Fruit fly (Drosophila melanogaster): ENCODE data around the gene CG6800.
"Not testable (repeated sequence)": the region's sequence is repeated elsewhere in the genome, so short reads cannot be mapped to it uniquely, and the experiment has no call there.

Gene CG6800

DNA sequence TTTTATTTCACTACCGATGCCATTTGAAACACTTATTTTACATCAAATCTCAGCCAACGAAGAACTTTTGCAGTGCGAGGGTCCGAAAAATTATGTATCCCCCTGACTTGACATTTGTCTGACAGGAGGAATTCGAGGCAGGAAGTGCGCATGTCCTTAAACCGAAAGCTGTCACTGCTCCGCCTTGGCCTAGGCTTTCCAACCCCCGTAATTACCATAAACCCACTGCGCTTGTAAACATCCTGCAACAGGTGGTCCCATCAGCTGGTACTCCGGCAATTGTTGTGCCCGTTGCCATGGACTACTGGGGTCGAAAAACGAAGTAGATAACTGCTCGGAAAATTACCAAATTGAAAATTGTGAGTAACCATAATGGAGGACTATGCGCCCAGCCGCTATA, at the start of gene CG6800, which contains the start of gene GABA-B-R2:
Gene CG6800 (plus strand): TSS at position 373 of the 400 bp plus-strand sequence.
Gene GABA-B-R2 (minus strand): TSS at position 75 of the 400 bp plus-strand sequence.
- no peak for TF ChIP-seq CG17801 (GFP tag; optimal IDR thresholded peaks at IDR 0.05; ENCODE audit: partially characterized antibody)

DNA sequence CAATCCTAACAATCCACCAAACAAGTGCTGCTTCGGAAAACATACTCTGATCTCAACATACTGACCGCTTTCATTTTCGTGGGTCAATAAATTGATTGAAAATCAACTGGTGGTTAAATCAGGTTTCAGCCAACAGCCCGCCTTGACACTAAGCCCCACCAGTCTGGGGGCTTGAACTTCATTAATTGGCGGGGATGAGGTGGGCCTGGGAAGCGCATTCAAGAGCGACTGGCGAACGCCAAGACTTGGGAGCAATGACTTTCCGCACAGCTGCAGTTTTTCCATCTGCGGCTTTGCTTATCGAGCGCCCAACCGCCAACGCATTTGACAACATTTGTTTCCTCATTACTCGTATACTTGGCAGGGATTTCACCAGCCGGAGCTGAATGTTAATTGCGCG, 49.3 kb upstream of the CG6800 start:
- no peak for TF ChIP-seq CG17801 (GFP tag; optimal IDR thresholded peaks at IDR 0.05; ENCODE audit: partially characterized antibody)

DNA sequence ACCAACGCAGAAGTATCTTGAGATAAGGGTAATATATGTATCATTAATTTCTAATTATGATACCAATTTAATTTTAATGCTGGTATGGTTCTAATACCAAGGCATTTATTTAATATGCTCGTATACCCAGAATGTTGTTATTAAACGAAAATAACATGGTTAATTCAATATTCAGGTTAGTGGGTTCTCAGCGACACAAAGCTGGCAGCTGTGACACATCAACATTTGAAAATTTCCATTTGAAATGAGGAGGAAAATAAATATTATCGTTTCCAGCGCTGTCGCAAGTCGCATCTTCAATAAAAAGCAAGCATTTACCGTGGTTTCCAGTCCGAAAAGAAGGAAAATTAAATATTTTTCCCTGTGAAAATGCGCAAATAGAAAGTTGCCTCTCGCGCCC, 45.0 kb upstream of the CG6800 start:
- TF ChIP-seq CG17801 (GFP tag; optimal IDR thresholded peaks at IDR 0.05; ENCODE audit: partially characterized antibody) = no peak

DNA sequence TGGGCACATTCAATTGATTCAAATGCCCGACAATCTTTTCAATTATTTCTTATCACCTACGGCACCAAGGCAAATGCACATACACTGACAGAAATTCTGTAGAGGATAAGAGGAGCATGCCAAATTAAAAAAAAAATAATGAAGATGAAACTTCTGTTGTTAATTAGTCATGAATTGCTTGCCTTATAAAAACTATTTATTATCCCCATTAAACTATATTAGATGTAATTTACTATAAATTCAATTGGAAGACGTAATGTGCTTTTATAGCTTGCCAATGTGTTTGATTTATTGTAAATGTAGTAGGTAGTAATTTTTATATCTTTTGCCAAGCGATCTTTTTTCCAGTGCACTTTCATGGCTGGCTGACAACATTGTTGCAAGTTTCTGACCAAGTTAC, 44.3 kb upstream of the CG6800 start:
- no peak for TF ChIP-seq CG17801 (GFP tag; optimal IDR thresholded peaks at IDR 0.05; ENCODE audit: partially characterized antibody)

DNA sequence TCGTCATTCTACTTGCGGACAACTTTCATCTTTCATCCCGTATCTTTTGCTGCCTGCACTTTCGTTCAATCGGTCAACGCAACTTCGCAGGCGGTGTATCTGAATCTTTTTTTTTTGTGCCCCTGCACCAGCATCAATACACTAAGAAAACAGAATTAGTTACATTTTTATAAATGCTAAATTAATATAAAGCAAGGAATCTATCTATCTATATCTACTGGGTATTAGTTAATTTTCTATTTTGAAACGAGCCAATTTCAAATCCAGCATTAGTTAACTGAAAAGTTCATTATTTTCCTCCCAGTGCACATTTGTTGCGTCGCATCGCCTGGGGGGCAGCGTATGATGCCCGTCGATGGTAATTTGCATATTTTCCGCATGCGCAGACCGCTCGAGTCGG, 43.0 kb upstream of the CG6800 start:
- TF ChIP-seq CG17801 (GFP tag; optimal IDR thresholded peaks at IDR 0.05; ENCODE audit: partially characterized antibody) = no peak

DNA sequence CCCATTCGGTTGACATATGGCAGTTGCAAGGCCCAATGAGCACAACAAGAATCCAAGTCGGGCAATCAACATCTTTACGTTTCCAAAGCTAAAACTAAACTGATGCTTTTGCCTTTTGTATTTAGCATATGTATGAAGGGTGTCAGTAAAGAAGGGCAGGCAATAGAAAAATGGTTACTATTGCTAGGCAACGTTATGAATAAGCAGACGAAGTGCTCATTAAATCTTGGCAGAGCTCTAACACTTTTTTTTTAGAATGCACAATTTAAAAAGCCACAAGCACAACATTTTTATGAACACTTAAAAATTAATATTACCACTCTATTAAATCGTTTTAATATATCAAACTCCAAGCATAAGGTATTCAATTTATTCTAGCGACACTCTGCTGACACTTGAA, 39.7 kb upstream of the CG6800 start, which contains the start of gene Sfp93F:
Gene Sfp93F (minus strand): TSS at position 101 of the 400 bp plus-strand sequence.
- TF ChIP-seq CG17801 (GFP tag; optimal IDR thresholded peaks at IDR 0.05; ENCODE audit: partially characterized antibody) = not testable (repeated sequence)

DNA sequence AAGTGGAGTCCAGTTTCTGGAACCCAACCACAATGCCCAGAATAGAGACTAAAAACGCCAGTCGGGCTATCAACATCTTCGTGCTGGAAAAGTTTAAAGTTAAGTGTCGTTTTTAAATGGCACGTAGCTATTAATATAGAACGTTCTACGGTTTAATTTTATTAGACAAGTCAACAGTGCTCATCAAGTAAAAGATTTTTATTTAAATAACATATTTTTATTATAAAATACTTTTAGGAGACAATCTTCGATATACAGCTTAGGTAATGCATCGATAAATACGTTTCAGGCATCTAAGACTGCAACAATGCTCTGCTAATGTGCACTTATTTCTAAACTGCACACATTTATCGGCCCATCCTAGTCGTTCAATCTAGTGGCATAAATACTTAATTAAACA, 39.2 kb upstream of the CG6800 start, which contains the start of gene CG42869:
Gene CG42869 (minus strand): TSS at position 101 of the 400 bp plus-strand sequence.
- no peak for TF ChIP-seq CG17801 (GFP tag; optimal IDR thresholded peaks at IDR 0.05; ENCODE audit: partially characterized antibody)

DNA sequence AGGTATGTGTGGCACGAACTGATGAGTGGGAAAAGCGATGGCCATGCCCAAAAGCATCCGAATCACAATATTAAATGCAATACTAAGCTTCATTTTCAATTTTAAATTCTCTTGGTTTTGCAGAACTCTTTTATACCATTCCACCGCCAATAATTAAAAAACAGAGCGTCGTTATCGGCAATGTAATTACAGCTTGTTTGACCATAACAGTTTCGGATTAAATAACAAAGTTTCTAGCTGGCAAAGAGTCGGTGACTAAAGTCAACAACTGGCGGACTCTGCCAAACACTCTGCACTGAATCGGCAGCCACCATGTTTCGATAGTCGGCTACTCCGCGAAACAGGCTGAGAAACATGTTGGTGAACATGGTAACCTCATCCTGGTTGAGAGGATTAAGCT, 38.7 kb upstream of the CG6800 start, which contains the start of gene CG42870:
Gene CG42870 (minus strand): TSS at position 101 of the 400 bp plus-strand sequence.
- no peak for TF ChIP-seq CG17801 (GFP tag; optimal IDR thresholded peaks at IDR 0.05; ENCODE audit: partially characterized antibody)

DNA sequence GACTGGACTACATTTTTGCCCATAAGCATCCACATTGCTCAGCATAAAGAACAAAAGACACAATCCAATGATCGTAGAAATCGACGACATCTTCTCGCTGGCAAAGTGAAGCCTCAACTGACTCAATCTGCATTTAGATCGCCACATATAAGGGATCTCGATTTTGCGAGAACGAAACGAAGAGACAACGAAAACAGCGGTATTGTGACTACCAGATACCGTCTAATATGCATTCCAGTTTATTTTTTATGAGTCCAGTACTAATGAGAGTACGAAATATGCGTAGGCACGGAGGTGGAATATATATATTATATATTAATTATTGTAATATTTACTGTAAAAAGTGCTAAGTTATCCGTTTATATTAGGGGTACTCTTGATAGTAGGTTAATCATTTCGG, 36.9 kb upstream of the CG6800 start, which contains the start of gene CG34034:
Gene CG34034 (minus strand): TSS at position 101 of the 400 bp plus-strand sequence.
- no peak for TF ChIP-seq CG17801 (GFP tag; optimal IDR thresholded peaks at IDR 0.05; ENCODE audit: partially characterized antibody)

DNA sequence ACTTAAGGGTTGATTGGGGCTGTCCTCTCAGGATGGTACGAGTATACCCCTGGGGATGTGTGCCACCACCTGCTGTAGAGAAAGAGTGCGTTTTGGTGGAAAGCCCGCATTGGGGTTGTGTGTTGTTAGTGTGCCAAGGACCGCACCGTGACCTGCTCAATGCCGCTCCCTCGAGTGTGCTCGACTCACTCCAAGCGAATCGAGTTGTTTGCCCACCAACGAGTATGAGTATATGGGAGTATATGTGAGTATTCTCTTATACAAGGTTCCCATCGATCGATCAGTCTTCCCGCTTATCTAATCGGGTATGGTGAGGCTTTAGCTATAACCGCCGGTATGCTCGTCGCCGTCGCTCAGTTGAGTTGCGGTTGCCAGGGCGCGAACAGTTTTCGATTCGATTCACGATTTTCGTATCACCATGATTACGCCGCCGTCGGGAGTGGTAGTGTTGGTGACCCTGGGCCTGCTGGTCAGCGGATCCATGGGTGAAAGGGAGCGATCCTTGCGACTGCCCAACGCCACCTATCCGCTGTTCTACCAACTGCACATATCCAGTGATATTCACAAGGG, 36.1 kb upstream of the CG6800 start, which contains the start of gene CG5849:
Gene CG5849 (plus strand): TSS at position 356 of the 570 bp plus-strand sequence.
- no peak for TF ChIP-seq CG17801 (GFP tag; optimal IDR thresholded peaks at IDR 0.05; ENCODE audit: partially characterized antibody)

DNA sequence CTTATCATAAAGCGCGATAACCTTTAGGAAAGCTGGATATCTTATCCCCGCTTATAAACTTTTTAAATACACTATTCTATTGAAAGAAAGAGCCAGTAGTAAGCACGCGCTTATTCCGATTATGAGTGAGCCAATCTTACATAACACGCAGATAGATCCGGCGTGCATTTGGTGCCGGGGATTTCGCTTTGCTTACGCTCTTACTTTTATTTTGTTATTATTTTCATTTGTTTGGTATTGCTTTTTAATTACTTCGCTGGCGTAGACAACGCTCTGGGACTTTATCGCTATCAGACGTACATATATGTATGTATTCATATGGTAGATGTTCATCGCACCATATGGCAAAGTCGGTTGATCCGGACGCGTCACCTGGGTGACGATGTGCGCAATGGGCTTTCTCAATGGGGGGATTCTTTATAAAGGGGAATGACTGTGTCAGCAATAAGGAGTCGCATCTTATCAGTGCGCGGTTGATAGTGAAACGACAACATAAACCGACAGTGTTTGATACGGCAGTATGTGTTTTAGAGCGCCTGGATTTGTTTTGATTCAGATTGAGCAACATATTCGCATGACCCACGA, 35.1 kb upstream of the CG6800 start:
- TF ChIP-seq CG17801 (GFP tag; optimal IDR thresholded peaks at IDR 0.05; ENCODE audit: partially characterized antibody) = no peak

DNA sequence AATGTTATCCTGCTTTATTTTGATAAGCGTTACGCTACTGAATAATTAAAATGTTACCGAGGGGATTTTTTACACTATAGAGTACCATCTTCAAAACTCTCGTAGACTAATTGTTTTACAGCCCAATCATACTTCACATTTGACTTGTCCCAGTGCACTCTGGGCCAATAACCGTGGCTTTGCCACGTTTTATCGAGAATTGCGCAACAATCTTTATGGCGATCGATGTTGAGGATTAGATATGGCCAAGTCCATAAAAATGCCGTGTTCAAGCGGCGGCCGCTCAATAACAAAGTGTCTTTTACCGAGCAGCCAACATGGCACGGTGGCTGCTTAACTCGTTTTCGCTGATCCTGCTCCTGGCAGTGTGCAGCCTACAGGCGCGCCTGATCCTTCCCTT, 30.9 kb upstream of the CG6800 start, which contains the start of gene CG31343:
Gene CG31343 (plus strand): TSS at position 279 of the 400 bp plus-strand sequence.
- TF ChIP-seq CG17801 (GFP tag; optimal IDR thresholded peaks at IDR 0.05; ENCODE audit: partially characterized antibody) = no peak

DNA sequence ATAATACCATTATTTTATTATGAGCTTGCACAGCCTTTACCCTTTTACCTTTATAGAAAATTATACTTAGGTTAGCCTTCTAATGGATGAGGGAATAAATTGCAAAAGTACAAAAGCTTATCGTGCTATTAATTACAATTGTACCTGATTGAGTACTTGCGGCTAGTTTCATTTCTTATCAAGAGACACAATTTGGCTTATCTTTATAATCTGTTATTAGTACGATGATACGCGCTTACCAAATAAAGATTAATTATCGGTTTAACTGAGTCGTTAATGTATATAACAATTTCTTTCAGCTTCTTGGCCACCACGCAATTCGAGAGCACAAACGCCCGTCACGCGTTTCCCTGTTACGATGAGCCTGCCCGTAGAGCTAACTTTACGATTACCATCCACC, 30.1 kb upstream of the CG6800 start:
- no peak for TF ChIP-seq CG17801 (GFP tag; optimal IDR thresholded peaks at IDR 0.05; ENCODE audit: partially characterized antibody)

DNA sequence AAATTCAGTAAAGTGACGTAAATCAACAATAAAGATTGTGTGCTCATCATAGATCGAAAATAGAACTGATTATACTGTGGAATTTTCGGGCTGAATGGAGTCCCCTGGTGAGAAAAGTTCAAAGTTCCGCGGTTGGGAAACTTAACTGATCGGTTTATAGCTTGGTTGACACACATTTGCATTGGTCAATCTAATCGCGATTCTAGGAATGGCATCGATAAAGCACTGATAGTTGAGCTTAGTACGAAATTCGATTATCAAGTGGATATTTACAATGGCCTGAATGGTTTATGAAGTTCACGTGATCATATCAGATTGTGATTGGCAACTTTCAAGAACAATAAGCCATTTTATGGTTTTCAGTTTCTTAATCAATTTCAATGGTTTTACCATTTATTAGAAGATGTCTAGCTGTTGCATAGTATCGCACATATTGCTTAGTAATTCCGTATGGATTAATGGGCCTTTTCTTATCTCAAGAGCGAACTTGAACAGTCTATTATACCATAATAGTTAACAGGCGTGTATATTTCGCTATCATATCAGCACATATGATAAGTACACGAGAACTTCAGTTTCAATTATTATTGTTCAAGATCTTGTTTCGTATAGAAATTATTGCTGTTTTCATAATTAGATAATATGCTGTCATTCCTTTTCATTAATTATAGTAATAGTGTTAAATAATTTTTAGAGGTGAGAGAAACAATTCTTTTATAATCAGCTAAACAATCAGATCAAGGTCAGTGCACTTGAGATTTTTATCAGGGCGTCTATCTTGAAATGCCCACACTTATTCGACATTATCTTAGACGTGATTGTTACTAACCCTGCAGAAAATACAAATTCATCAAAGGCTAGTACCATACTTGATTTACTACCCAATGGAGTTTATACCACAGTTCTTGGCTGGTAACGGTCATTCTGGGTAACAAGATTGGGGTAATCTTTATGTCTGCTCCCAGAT, 26.7 kb upstream of the CG6800 start, which contains the start of gene CG31233:
Gene CG31233 (plus strand): TSS at position 900 of the 967 bp plus-strand sequence.
- no peak for TF ChIP-seq CG17801 (GFP tag; optimal IDR thresholded peaks at IDR 0.05; ENCODE audit: partially characterized antibody)

DNA sequence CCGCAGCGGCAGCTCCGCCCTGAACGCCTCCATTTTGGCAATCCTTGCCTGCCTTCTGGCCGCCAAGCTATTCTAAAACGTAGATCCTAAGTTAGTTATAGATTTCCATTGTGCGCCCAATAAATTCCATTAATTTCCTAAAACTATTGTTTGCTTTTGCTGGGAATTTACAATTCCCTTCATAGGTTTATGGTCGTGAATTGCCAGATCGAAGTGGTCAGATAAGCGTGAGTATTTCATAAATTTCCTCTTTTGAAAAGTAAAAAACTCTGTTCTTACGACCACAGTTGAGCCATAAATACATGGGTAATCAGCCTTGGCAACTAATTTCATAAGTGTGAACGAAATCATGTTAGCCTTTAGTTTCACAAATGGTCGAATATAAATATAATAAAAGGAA, 22.8 kb upstream of the CG6800 start:
- no peak for TF ChIP-seq CG17801 (GFP tag; optimal IDR thresholded peaks at IDR 0.05; ENCODE audit: partially characterized antibody)

Data from ovary, adult (tissue).